Fruit fly (Drosophila melanogaster): ENCODE results near the gene trn.
A peak's percentile ranks its signal among the peaks of the same experiment; 100 is the strongest.

Gene trn

DNA sequence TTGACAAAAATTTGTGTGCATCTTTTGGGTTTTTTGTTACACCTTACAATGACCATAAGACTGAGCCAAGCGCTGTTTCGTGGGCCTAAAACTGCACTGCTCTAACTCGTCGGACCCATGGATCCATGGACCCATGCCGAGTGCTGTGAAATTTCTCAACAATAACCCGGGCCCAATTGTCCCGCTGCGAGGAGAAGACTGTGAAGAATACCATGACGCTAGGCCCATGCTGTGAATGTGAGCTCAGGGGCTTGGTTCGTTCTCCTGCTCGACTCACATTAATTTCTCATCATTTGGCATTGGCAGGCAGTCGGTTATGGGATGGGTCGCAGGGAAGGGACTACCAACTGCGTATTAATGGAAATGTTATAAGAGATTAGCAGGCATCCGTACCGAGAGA, 6.1 kb downstream of the trn start (continued):
- TF ChIP-seq CG4730 (GFP tag; IDR thresholded peaks at IDR 0.05) (no peak), row (GFP tag; IDR thresholded peaks at IDR 0.05) (no peak), oc (tag; optimal IDR thresholded peaks at IDR 0.05) (peak; percentile 0), BEAF-32 (GFP tag; optimal IDR thresholded peaks at IDR 0.05) (no peak), B-H2 (GFP tag; optimal IDR thresholded peaks at IDR 0.05) (no peak)

DNA sequence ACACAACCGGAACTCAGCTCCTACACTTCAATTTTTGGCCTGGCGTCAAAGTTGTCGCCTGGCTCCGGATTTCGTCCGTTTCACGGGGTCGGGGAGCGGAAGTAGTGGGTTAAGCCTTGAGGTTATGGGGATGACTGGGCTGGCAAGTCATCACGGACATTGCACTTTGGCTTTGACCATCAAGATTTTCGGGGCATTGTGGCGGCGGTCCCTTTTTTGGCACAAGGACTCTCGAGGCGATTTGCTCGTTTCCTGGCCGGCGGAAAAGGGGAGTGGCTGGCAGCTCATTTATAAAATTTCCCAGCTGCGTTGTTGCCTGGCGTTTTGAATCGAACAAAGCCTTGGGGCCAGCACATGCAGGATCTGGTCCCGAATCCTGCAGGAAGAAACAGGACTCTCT, 19.1 kb downstream of the trn start:
- TF ChIP-seq CG11456 (GFP tag; IDR thresholded peaks at IDR 0.05), result peak; percentile 55; the same call in 1 of the 3 replicates
- TF ChIP-seq Med (GFP tag), result peak; percentile 2
- no peak for TF ChIP-seq Kr (GFP tag; optimal IDR thresholded peaks at IDR 0.05)
- no peak for TF ChIP-seq CG13894 (tag; optimal IDR thresholded peaks at IDR 0.05)
- peak; percentile 51 for TF ChIP-seq Ets65A (GFP tag)

DNA sequence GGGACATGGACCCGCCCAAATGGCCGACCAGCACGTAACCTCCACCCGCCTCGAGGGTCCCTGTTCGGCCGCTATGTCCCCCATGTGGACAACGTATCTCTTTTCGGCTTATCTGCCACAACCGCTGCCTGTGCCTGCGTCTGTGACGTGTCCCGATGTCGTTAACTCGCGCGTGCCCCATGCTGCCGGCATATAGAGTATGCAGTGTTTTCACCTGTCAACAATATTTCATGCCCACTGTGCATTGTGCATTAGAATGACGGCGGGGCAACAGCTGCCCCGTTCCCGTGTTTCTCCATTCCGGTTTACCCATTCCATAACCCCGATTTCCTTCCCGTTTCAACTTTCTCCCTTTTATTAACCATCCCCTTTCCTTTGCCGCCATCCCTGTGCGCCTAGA, 20.8 kb downstream of the trn start:
- TF ChIP-seq CG12104 (GFP tag; optimal IDR thresholded peaks at IDR 0.05) (no peak), nerfin-1 (tag; optimal IDR thresholded peaks at IDR 0.05) (peak; percentile 14), ttk (GFP tag; IDR thresholded peaks at IDR 0.05) (0 out of 2 replicates have a peak, but pooled peaks have one; percentile 16), Hr39 (optimal IDR thresholded peaks at IDR 0.05) (peak; percentile 33), CG13894 (tag; optimal IDR thresholded peaks at IDR 0.05) (peak; percentile 16), pfk (GFP tag; optimal IDR thresholded peaks at IDR 0.05) (peak; percentile 78), Kr (GFP tag; optimal IDR thresholded peaks at IDR 0.05) (peak; percentile 46), CG9215 (GFP tag; IDR thresholded peaks at IDR 0.05) (no peak), chinmo (GFP tag; IDR thresholded peaks at IDR 0.05; ENCODE audit: partially characterized antibody) (0 out of 4 replicates have a peak, but pooled peaks have one; percentile 40), HLHmδ (GFP tag; optimal IDR thresholded peaks at IDR 0.05) (peak; percentile 75), ac (GFP tag; optimal IDR thresholded peaks at IDR 0.05) (peak; percentile 84), Chrac-16 (GFP tag; optimal IDR thresholded peaks at IDR 0.05) (no peak), CG10147 (GFP tag; optimal IDR thresholded peaks at IDR 0.05) (no peak), Blimp-1 (GFP tag; optimal IDR thresholded peaks at IDR 0.05) (peak; percentile 17), CG4707 (GFP tag; optimal IDR thresholded peaks at IDR 0.05) (peak; percentile 75), nau (GFP tag; optimal IDR thresholded peaks at IDR 0.05) (peak; percentile 11), pros (GFP tag; optimal IDR thresholded peaks at IDR 0.05) (peak; percentile 22), Ets65A (GFP tag) (peak; percentile 43), abd-A (tag; optimal IDR thresholded peaks at IDR 0.05) (peak; percentile 41), kni (GFP tag; optimal IDR thresholded peaks at IDR 0.05) (peak; percentile 52)

DNA sequence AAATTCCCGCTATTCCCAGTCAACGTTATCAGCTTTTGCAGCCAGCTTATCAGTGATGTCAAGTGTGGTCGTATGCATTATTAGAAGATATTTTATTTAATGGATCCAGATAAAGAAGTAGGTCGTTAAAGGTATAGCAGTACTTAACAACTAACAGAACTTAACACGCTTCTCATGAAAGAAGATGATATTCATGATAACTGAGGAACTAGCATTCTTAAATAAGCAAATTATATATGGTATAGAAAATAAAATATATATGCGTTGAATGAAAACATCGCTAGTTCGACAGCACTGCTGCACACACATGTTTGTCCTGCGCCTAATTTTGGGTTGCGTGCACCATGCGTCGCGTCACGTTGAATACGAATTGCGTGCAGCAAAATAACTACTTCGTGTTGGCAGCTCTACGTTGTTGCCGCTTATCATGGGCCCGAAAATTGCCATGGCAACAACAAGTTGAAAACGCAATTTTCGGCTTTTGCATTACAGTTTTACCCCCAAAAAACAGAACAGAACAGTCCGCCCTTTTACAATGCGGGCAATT, 21.4 kb downstream of the trn start:
- TF ChIP-seq Sry-β (GFP tag; optimal IDR thresholded peaks at IDR 0.05), result peak; percentile 77
- peak; percentile 38 for TF ChIP-seq Med (GFP tag)
- TF ChIP-seq stc (GFP tag; IDR thresholded peaks at IDR 0.05), result no peak
- TF ChIP-seq Atf3 (GFP tag; optimal IDR thresholded peaks at IDR 0.05), result no peak
- peak; percentile 57 for TF ChIP-seq sens (GFP tag)
- peak; percentile 50 for TF ChIP-seq twi (tag; optimal IDR thresholded peaks at IDR 0.05)

DNA sequence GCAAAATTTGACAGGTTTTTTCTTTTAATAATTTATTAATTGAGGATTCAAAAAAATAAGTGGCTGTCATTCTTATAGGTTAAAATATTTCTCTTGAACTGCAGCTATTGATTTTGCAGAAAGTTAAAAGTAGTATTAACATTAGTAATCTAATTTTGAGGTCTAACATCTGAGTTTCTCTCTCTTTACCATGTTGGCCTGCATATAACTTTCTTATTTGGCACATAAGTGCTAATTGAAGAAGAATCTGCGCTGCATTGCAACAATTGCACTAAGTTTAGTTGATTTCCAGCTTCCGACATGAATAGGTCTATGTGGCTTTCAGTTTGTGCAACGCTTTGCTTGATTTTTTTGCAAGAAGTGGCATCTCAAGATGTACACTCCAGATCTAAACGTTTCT, 21.9 kb downstream of the trn start, which contains the start of gene CG33262:
CG33262 (plus strand) TSS at position 301 of the 400 bp plus-strand sequence.
- TF ChIP-seq Trl (optimal IDR thresholded peaks at IDR 0.05) (no peak), Trl (GFP tag; optimal IDR thresholded peaks at IDR 0.05) (no peak), CG17568 (GFP tag; optimal IDR thresholded peaks at IDR 0.05) (no peak), CG7839 (tag; optimal IDR thresholded peaks at IDR 0.05) (no peak), CG30020 (tag; optimal IDR thresholded peaks at IDR 0.05) (no peak), jumu (GFP tag; optimal IDR thresholded peaks at IDR 0.05) (no peak), CG17802 (tag; optimal IDR thresholded peaks at IDR 0.05) (no peak), tio (GFP tag; optimal IDR thresholded peaks at IDR 0.05) (no peak)
